Fruit fly (Drosophila melanogaster): ENCODE results near the gene CG14662.

The CG14662 gene

DNA sequence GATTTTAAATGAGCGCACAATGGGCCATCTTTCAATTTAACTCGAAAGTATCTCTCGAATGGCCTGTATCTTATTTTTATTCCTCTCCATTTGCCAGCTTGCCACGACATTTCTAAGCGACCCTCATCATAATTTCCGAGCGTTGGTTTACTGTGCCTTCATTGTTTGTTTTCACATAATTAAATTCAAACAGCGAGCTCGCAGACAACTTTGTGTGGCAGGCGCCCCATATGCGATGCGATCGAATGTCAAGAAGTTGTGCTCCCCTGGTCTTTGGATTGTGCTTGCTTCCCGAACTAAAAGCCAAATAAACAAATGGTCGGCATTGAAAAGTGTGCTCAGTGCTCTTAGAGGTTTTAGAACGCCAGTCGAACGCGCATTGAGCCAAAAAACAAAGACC lies 47.8 kb upstream of the CG14662 start (continued):
- TF ChIP-seq NK7.1 (GFP tag; optimal IDR thresholded peaks at IDR 0.05), result no peak
- no peak for TF ChIP-seq CG3726 (GFP tag; IDR thresholded peaks at IDR 0.05)
- TF ChIP-seq Gsc (GFP tag; IDR thresholded peaks at IDR 0.05), result no peak
- TF ChIP-seq abd-A (tag; optimal IDR thresholded peaks at IDR 0.05), result no peak
- TF ChIP-seq CG12744 (GFP tag; optimal IDR thresholded peaks at IDR 0.05), result no peak
- TF ChIP-seq CG9437 (GFP tag; optimal IDR thresholded peaks at IDR 0.05), result no peak
- TF ChIP-seq CG17612 (GFP tag; IDR thresholded peaks at IDR 0.05), result no peak
- no peak for TF ChIP-seq Dp (GFP tag; optimal IDR thresholded peaks at IDR 0.05)
- no peak for TF ChIP-seq CG10543 (GFP tag; optimal IDR thresholded peaks at IDR 0.05)
- TF ChIP-seq trem (tag; optimal IDR thresholded peaks at IDR 0.05), result no peak
- no peak for TF ChIP-seq ase (GFP tag; IDR thresholded peaks at IDR 0.05)
- TF ChIP-seq fru (optimal IDR thresholded peaks at IDR 0.05), result no peak
- no peak for TF ChIP-seq ato (GFP tag; IDR thresholded peaks at IDR 0.05; ENCODE audit: partially characterized antibody)
- TF ChIP-seq CG7928 (GFP tag; optimal IDR thresholded peaks at IDR 0.05), result no peak
- no peak for TF ChIP-seq mirr (GFP tag; optimal IDR thresholded peaks at IDR 0.05)
- no peak for TF ChIP-seq Xrp1 (GFP tag; IDR thresholded peaks at IDR 0.05)
- no peak for TF ChIP-seq CG18476 (GFP tag; optimal IDR thresholded peaks at IDR 0.05)
- TF ChIP-seq Atf6 (GFP tag; IDR thresholded peaks at IDR 0.05), result no peak
- TF ChIP-seq tin (GFP tag; optimal IDR thresholded peaks at IDR 0.05), result no peak
- TF ChIP-seq D19A (tag; optimal IDR thresholded peaks at IDR 0.05), result peak; percentile 9
- TF ChIP-seq CG8924 (tag; optimal IDR thresholded peaks at IDR 0.05), result no peak
- TF ChIP-seq CG6854 (GFP tag; optimal IDR thresholded peaks at IDR 0.05), result no peak
- no peak for TF ChIP-seq Taf1 (GFP tag; IDR thresholded peaks at IDR 0.05)
- no peak for TF ChIP-seq prd (optimal IDR thresholded peaks at IDR 0.05)
- 0 out of 3 replicates have a peak, but pooled peaks have one; percentile 9 for TF ChIP-seq prd (GFP tag; IDR thresholded peaks at IDR 0.05)
- TF ChIP-seq Dad (GFP tag; optimal IDR thresholded peaks at IDR 0.05), result no peak
- no peak for TF ChIP-seq CG17385 (GFP tag; optimal IDR thresholded peaks at IDR 0.05)
- TF ChIP-seq sna (GFP tag; IDR thresholded peaks at IDR 0.05; ENCODE audit: partially characterized antibody), result no peak
- TF ChIP-seq Atf-2 (GFP tag; optimal IDR thresholded peaks at IDR 0.05), result no peak
- peak; percentile 43 for TF ChIP-seq CG3407 (GFP tag; optimal IDR thresholded peaks at IDR 0.05)
- no peak for TF ChIP-seq HLH4C (GFP tag; IDR thresholded peaks at IDR 0.05; ENCODE audit: partially characterized antibody)
- TF ChIP-seq emc (GFP tag; optimal IDR thresholded peaks at IDR 0.05), result no peak
- TF ChIP-seq CG1233 (GFP tag; optimal IDR thresholded peaks at IDR 0.05), result peak; percentile 57
- TF ChIP-seq al (GFP tag; IDR thresholded peaks at IDR 0.05), result no peak
- peak; percentile 48; the same call in 1 of the 2 replicates for TF ChIP-seq chm (GFP tag; IDR thresholded peaks at IDR 0.05)
- no peak for TF ChIP-seq CG16779 (GFP tag; IDR thresholded peaks at IDR 0.05)
- no peak for TF ChIP-seq CG14860 (GFP tag; IDR thresholded peaks at IDR 0.05; ENCODE audit: partially characterized antibody)
- no peak for TF ChIP-seq CG7963 (GFP tag; IDR thresholded peaks at IDR 0.05; ENCODE audit: partially characterized antibody)
- TF ChIP-seq H2.0 (GFP tag; IDR thresholded peaks at IDR 0.05), result no peak
- no peak for TF ChIP-seq CG2712 (tag; optimal IDR thresholded peaks at IDR 0.05)
- no peak for TF ChIP-seq inv (GFP tag; IDR thresholded peaks at IDR 0.05; ENCODE audit: partially characterized antibody)
- TF ChIP-seq H15 (GFP tag; IDR thresholded peaks at IDR 0.05), result no peak
- TF ChIP-seq Tbp (GFP tag; optimal IDR thresholded peaks at IDR 0.05), result no peak
- no peak for TF ChIP-seq sr (GFP tag; IDR thresholded peaks at IDR 0.05)
- no peak for TF ChIP-seq CG3838 (GFP tag; optimal IDR thresholded peaks at IDR 0.05)
- TF ChIP-seq schlank (tag; optimal IDR thresholded peaks at IDR 0.05), result no peak
- TF ChIP-seq stc (GFP tag; IDR thresholded peaks at IDR 0.05), result peak; percentile 10; the same call in 1 of the 2 replicates
- no peak for TF ChIP-seq CG2202 (tag; optimal IDR thresholded peaks at IDR 0.05)
- no peak for TF ChIP-seq MESR4 (GFP tag; optimal IDR thresholded peaks at IDR 0.05)
- TF ChIP-seq CG9797 (GFP tag; optimal IDR thresholded peaks at IDR 0.05), result no peak
- TF ChIP-seq unpg (GFP tag; optimal IDR thresholded peaks at IDR 0.05), result peak; percentile 19
- peak; percentile 38 for TF ChIP-seq CG2678 (tag; optimal IDR thresholded peaks at IDR 0.05)
- no peak for TF ChIP-seq Bteb2 (GFP tag; optimal IDR thresholded peaks at IDR 0.05)
